Worm (Caenorhabditis elegans): ENCODE results near the gene itm-2.

Gene itm-2

DNA sequence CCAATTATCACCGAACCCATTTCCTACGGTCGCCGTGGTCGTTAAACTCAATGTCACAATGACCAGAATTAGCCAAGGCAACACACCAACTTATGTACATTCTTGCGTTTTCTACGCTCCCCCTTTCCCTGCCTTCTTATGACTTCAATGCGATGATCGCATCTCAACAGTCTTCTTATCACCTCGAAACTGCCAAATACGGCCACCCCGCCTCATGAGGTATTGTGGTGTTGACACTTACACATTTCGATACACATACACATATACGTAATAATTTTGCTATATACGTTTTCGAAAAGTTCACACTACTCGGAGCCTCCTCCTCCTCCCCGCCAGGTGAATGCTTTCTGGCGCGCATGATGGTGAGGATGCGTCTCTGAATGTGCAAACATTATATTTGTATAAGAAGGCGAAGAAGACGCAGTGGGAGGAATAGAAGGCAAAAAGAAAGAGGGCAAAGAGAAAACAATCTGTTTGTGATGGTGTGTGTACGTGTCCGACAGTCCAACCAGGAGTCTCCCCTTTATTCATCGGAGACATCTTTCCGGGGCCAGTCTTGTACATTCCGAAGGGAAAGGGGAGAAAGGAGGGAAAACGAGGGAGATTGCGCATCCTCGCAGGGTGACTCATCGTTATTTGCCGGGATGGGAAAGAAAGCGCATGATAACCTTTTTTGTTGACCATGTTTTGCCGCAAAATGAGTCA is 35.1 kb downstream of the itm-2 start:
- TF ChIP-seq pha-4 (tag; optimal IDR thresholded peaks at IDR 0.05), result no peak
- TF ChIP-seq hlh-6 (tag; optimal IDR thresholded peaks at IDR 0.05), result no peak
- peak; percentile 55 for TF ChIP-seq pha-2 (tag; optimal IDR thresholded peaks at IDR 0.05)
- TF ChIP-seq nfya-1 (tag; optimal IDR thresholded peaks at IDR 0.05), result peak; percentile 52
- no peak for TF ChIP-seq ceh-31 (tag; optimal IDR thresholded peaks at IDR 0.05)
- TF ChIP-seq ceh-24 (tag; optimal IDR thresholded peaks at IDR 0.05), result no peak
- no peak for TF ChIP-seq ztf-16 (tag; optimal IDR thresholded peaks at IDR 0.05)
- TF ChIP-seq unc-86 (tag; optimal IDR thresholded peaks at IDR 0.05), result no peak
- no peak for TF ChIP-seq mec-3 (tag; optimal IDR thresholded peaks at IDR 0.05; ENCODE audit: borderline replicate concordance)
- TF ChIP-seq pax-1 (tag; optimal IDR thresholded peaks at IDR 0.05), result no peak
- no peak for TF ChIP-seq Y22D7AL.16 (tag; optimal IDR thresholded peaks at IDR 0.05)
- no peak for TF ChIP-seq eyg-1 (tag; optimal IDR thresholded peaks at IDR 0.05)
- no peak for TF ChIP-seq lim-6 (tag; optimal IDR thresholded peaks at IDR 0.05)
- TF ChIP-seq pros-1 (tag; optimal IDR thresholded peaks at IDR 0.05), result no peak
- peak; percentile 38 for TF ChIP-seq F13H6.1 (tag; optimal IDR thresholded peaks at IDR 0.05)
- TF ChIP-seq ceh-2 (tag; optimal IDR thresholded peaks at IDR 0.05), result peak; percentile 43
- peak; percentile 51 for TF ChIP-seq sdc-2 (tag; optimal IDR thresholded peaks at IDR 0.05)
- peak; percentile 64 for TF ChIP-seq pqm-1 (tag; optimal IDR thresholded peaks at IDR 0.05)
- no peak for TF ChIP-seq pag-3 (tag; optimal IDR thresholded peaks at IDR 0.05; ENCODE audit: borderline replicate concordance)
- no peak for TF ChIP-seq ceh-45 (GFP tag; IDR thresholded peaks at IDR 0.05)
- TF ChIP-seq ets-4 (tag; optimal IDR thresholded peaks at IDR 0.05), result no peak
- TF ChIP-seq elt-2 (tag; optimal IDR thresholded peaks at IDR 0.05), result peak; percentile 38
- no peak for TF ChIP-seq ceh-18 (tag; optimal IDR thresholded peaks at IDR 0.05)
- TF ChIP-seq dmd-4 (tag; optimal IDR thresholded peaks at IDR 0.05; ENCODE audit: borderline replicate concordance), result peak; percentile 44
- TF ChIP-seq fkh-6 (tag; optimal IDR thresholded peaks at IDR 0.05), result peak; percentile 16
- TF ChIP-seq lin-11 (tag; optimal IDR thresholded peaks at IDR 0.05), result no peak
- peak; percentile 5 for TF ChIP-seq hlh-30 (tag; optimal IDR thresholded peaks at IDR 0.05; ENCODE audit: insufficient read depth)
- TF ChIP-seq ceh-19 (GFP tag; optimal IDR thresholded peaks at IDR 0.05), result peak; percentile 44
- TF ChIP-seq ref-2 (tag; optimal IDR thresholded peaks at IDR 0.05), result peak; percentile 58
- peak; percentile 74 for TF ChIP-seq ama-1 (optimal IDR thresholded peaks at IDR 0.05)
- TF ChIP-seq K09A11.1 (tag; optimal IDR thresholded peaks at IDR 0.05; ENCODE audit: insufficient read depth), result no peak
- no peak for TF ChIP-seq syd-9 (tag; optimal IDR thresholded peaks at IDR 0.05)
- TF ChIP-seq ceh-34 (tag; optimal IDR thresholded peaks at IDR 0.05), result peak; percentile 60
- TF ChIP-seq zip-5 (tag; optimal IDR thresholded peaks at IDR 0.05), result no peak
- peak; percentile 68 for TF ChIP-seq tbx-2 (tag; optimal IDR thresholded peaks at IDR 0.05)
- TF ChIP-seq hlh-13 (GFP tag; optimal IDR thresholded peaks at IDR 0.05), result no peak
- TF ChIP-seq hlh-15 (tag; optimal IDR thresholded peaks at IDR 0.05), result no peak
- no peak for TF ChIP-seq unc-55 (GFP tag; optimal IDR thresholded peaks at IDR 0.05)

DNA sequence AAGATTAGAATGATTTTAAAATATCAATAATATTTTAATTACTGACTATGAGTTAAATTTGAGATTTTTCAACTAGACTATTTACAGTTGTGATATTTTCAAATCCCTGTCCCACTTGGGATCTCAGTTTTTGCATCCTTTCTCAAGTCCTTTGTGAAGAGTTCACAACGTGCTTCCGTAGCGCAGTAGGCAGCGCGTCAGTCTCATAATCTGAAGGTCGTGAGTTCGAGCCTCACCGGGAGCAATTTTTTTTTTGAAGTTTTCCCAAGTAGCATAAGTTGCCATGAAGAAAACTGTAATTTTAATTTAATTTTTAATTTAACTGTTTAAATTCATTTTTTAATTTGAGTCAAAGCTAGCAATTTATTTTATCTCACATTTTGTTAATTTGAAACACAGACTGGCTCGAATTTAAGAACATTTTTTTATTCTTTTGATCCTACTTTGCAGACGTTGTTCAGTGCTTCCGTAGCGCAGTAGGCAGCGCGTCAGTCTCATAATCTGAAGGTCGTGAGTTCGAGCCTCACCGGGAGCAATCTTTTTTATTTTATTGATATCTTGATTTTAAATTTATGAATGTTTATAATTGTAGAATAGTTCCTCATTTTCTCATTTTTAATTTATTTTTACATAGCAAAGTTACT is 40.4 kb downstream of the itm-2 start:
- TF ChIP-seq ama-1 (optimal IDR thresholded peaks at IDR 0.05), result no peak
- TF ChIP-seq C38D4.7 (GFP tag; optimal IDR thresholded peaks at IDR 0.05), result peak; percentile 11
